ENCODE assay signal across 1 fruit fly cellular context in genomic region chr2L:6047528-6048160, dm6.
TF ChIP-seq lines count a peak whose summit lies in the region.

Gene IPIP, plus strand, starts transcription at chr2L:6048002.

TF ChIP-seq in whole organism, embryonic, 481 proteins besides CTCF, POLR2A, EP300 and RAD21 (continued from another document):
- TF ChIP-seq Fer3 (tag; optimal IDR thresholded peaks at IDR 0.05; lab: Kevin White, UChicago), result no peak
- no peak for TF ChIP-seq Neu2 (GFP tag; optimal IDR thresholded peaks at IDR 0.05; lab: Kevin White, UChicago; ENCODE audit: borderline replicate concordance)
- no peak for TF ChIP-seq schlank (tag; optimal IDR thresholded peaks at IDR 0.05; lab: Kevin White, UChicago)
- no peak for TF ChIP-seq CG16815 (GFP tag; optimal IDR thresholded peaks at IDR 0.05; lab: Kevin White, UChicago)
- no peak for TF ChIP-seq gem (tag; optimal IDR thresholded peaks at IDR 0.05; lab: Kevin White, UChicago)
- no peak for TF ChIP-seq CG4360 (GFP tag; IDR thresholded peaks at IDR 0.05; lab: Robert Waterston, UW)
